Worm (Caenorhabditis elegans) whole organism, L2 larva: ENCODE measurements around the gene faah-2.

Experiments used
- C34F6.9 ChIP-seq: fragments of 150-350 bp; optimal IDR thresholded peaks from 2 replicates; lab custom pipeline; 2014; ENCODE audit warnings: missing biosample characterization, missing genetic modification characterization
- F13H6.1 ChIP-seq: sonication (generic microtip); optimal IDR thresholded peaks from 2 replicates; lab custom pipeline; 2016; ENCODE audit warnings: missing genetic modification characterization, missing compliant biosample characterization
- R02D3.7 ChIP-seq: fragments of 150-350 bp; optimal IDR thresholded peaks from 2 replicates; lab custom pipeline; 2014; ENCODE audit warnings: missing biosample characterization, missing genetic modification characterization
- Y55F3AM.14 ChIP-seq: fragments of 200-800 bp; sonication (Bioruptor generic); optimal IDR thresholded peaks from 2 replicates; lab custom pipeline; 2018; ENCODE audit warnings: mild to moderate bottlenecking, missing genetic modification characterization, missing compliant biosample characterization
- ZK546.5 ChIP-seq: sonication (generic microtip); optimal IDR thresholded peaks from 2 replicates; lab custom pipeline; 2017; ENCODE audit warnings: missing biosample characterization, missing genetic modification characterization
- alr-1 ChIP-seq: fragments of 150-350 bp; optimal IDR thresholded peaks from 2 replicates; lab custom pipeline; 2014; ENCODE audit warnings: missing biosample characterization, missing genetic modification characterization
- aly-2 ChIP-seq: fragments of 150-350 bp; optimal IDR thresholded peaks from 2 replicates; lab custom pipeline; 2014; ENCODE audit warnings: missing biosample characterization, missing genetic modification characterization
- ama-1 ChIP-seq: fragments of 150-350 bp; optimal IDR thresholded peaks from 2 replicates; lab custom pipeline; 2018; ENCODE audit warnings: inconsistent platforms
- blmp-1 ChIP-seq: sonication (generic microtip); optimal IDR thresholded peaks from 2 replicates; lab custom pipeline; 2017; ENCODE audit warnings: missing genetic modification characterization, mild to moderate bottlenecking, missing compliant biosample characterization, antibody characterized with exemption, moderate library complexity; ENCODE audit not compliant: insufficient read depth
- ceh-16 ChIP-seq: fragments of 150-350 bp; optimal IDR thresholded peaks from 2 replicates; lab custom pipeline; 2014; ENCODE audit warnings: missing biosample characterization, missing genetic modification characterization
- ceh-82 ChIP-seq: fragments of 150-350 bp; optimal IDR thresholded peaks from 2 replicates; lab custom pipeline; 2014; ENCODE audit warnings: missing biosample characterization, missing genetic modification characterization
- crh-2 ChIP-seq: sonication (generic microtip); optimal IDR thresholded peaks from 2 replicates; lab custom pipeline; 2017; ENCODE audit warnings: missing biosample characterization, missing genetic modification characterization
- dmd-4 ChIP-seq: sonication (generic microtip); optimal IDR thresholded peaks from 2 replicates; lab custom pipeline; 2017; ENCODE audit warnings: missing biosample characterization, missing genetic modification characterization
- egl-27 ChIP-seq: sonication (generic microtip); optimal IDR thresholded peaks from 3 replicates; lab custom pipeline; 2017; ENCODE audit warnings: missing biosample characterization, missing genetic modification reagents, missing genetic modification characterization
- elt-1 ChIP-seq: fragments of 150-350 bp; optimal IDR thresholded peaks from 2 replicates; lab custom pipeline; 2014; ENCODE audit warnings: missing biosample characterization, missing genetic modification characterization
- elt-3 ChIP-seq: sonication (generic microtip); optimal IDR thresholded peaks from 2 replicates; lab custom pipeline; 2017; ENCODE audit warnings: missing biosample characterization, missing genetic modification characterization
- fos-1 ChIP-seq: fragments of 150-350 bp; optimal IDR thresholded peaks from 2 replicates; lab custom pipeline; 2014; ENCODE audit warnings: missing biosample characterization, missing genetic modification characterization
- gmeb-1 ChIP-seq: fragments of 150-350 bp; optimal IDR thresholded peaks from 2 replicates; lab custom pipeline; 2014; ENCODE audit warnings: missing biosample characterization, missing genetic modification characterization
- lin-11 ChIP-seq: fragments of 150-350 bp; sonication (generic microtip); optimal IDR thresholded peaks from 2 replicates; lab custom pipeline; 2014; ENCODE audit warnings: missing biosample characterization, missing genetic modification characterization, inconsistent platforms, mixed read lengths
- lin-13 ChIP-seq: fragments of 150-350 bp; optimal IDR thresholded peaks from 2 replicates; lab custom pipeline; 2014; ENCODE audit warnings: missing biosample characterization, missing genetic modification reagents, missing genetic modification characterization
- lin-39 ChIP-seq: fragments of 150-350 bp; optimal IDR thresholded peaks from 2 replicates; lab custom pipeline; 2014; ENCODE audit warnings: missing biosample characterization, missing genetic modification reagents, missing genetic modification characterization
- lsy-2 ChIP-seq, 2 experiments: fragments of 150-350 bp in 1 of 2; sonication (generic microtip) in 1 of 2; optimal IDR thresholded peaks; 2 replicates each; lab custom pipeline; 2014 to 2017; ENCODE audit warnings: missing biosample characterization in 2 of 2, missing genetic modification characterization in 2 of 2
- mab-5 ChIP-seq: fragments of 150-350 bp; optimal IDR thresholded peaks from 2 replicates; lab custom pipeline; 2014; ENCODE audit warnings: missing biosample characterization, missing genetic modification characterization
- mbf-1 ChIP-seq: sonication (generic microtip); optimal IDR thresholded peaks from 2 replicates; lab custom pipeline; 2017; ENCODE audit warnings: missing biosample characterization, missing genetic modification characterization
- mdl-1 ChIP-seq, 2 experiments: fragments of 150-350 bp in 1 of 2; sonication (generic microtip) in 1 of 2; optimal IDR thresholded peaks; 2 replicates each; lab custom pipeline; 2017; ENCODE audit warnings: missing biosample characterization in 2 of 2, missing genetic modification characterization in 2 of 2
- nhr-10 ChIP-seq: sonication (generic microtip); optimal IDR thresholded peaks from 2 replicates; lab custom pipeline; 2017; ENCODE audit warnings: missing biosample characterization, missing genetic modification characterization
- nhr-11 ChIP-seq: fragments of 150-350 bp; optimal IDR thresholded peaks from 2 replicates; lab custom pipeline; 2014; ENCODE audit warnings: missing biosample characterization, missing genetic modification characterization
- nhr-12 ChIP-seq: fragments of 150-350 bp; optimal IDR thresholded peaks from 2 replicates; lab custom pipeline; 2014; ENCODE audit warnings: missing biosample characterization, missing genetic modification characterization
- nhr-129 ChIP-seq: fragments of 150-350 bp; optimal IDR thresholded peaks from 2 replicates; lab custom pipeline; 2014; ENCODE audit warnings: missing biosample characterization, missing genetic modification characterization
- nhr-21 ChIP-seq: fragments of 150-350 bp; optimal IDR thresholded peaks from 2 replicates; lab custom pipeline; 2014; ENCODE audit warnings: missing biosample characterization, missing genetic modification characterization
- nhr-23 ChIP-seq: fragments of 150-350 bp; optimal IDR thresholded peaks from 2 replicates; lab custom pipeline; 2014; ENCODE audit warnings: missing biosample characterization, missing genetic modification reagents, missing genetic modification characterization
- nhr-237 ChIP-seq: fragments of 150-350 bp; optimal IDR thresholded peaks from 2 replicates; lab custom pipeline; 2014; ENCODE audit warnings: missing biosample characterization, missing genetic modification characterization
- nhr-25 ChIP-seq: fragments of 150-350 bp; sonication (generic microtip); optimal IDR thresholded peaks from 3 replicates; lab custom pipeline; 2014; ENCODE audit warnings: missing biosample characterization, missing genetic modification characterization
- nhr-6 ChIP-seq: fragments of 150-350 bp; optimal IDR thresholded peaks from 2 replicates; lab custom pipeline; 2014; ENCODE audit warnings: missing biosample characterization, missing genetic modification characterization
- nhr-77 ChIP-seq: fragments of 150-350 bp; optimal IDR thresholded peaks from 2 replicates; lab custom pipeline; 2014; ENCODE audit warnings: missing biosample characterization, missing genetic modification characterization
- peb-1 ChIP-seq: fragments of 150-350 bp; optimal IDR thresholded peaks from 2 replicates; lab custom pipeline; 2014; ENCODE audit warnings: missing biosample characterization, missing genetic modification characterization
- sem-4 ChIP-seq: fragments of 150-350 bp; optimal IDR thresholded peaks from 2 replicates; lab custom pipeline; 2014; ENCODE audit warnings: missing biosample characterization, missing genetic modification reagents, missing genetic modification characterization
- skn-1 ChIP-seq: sonication (generic microtip); optimal IDR thresholded peaks from 2 replicates; lab custom pipeline; 2017; ENCODE audit warnings: missing biosample characterization, missing genetic modification characterization
- sma-3 ChIP-seq: sonication (generic microtip); optimal IDR thresholded peaks from 2 replicates; lab custom pipeline; 2016; ENCODE audit warnings: missing genetic modification reagents, missing genetic modification characterization, missing compliant biosample characterization
- sma-9 ChIP-seq, 2 experiments: fragments of 150-350 bp in 1 of 2; sonication (generic microtip) in 1 of 2; optimal IDR thresholded peaks; 2 replicates each; lab custom pipeline; 2014 to 2016; ENCODE audit warnings: missing genetic modification characterization in 2 of 2, mild to moderate bottlenecking in 1 of 2, missing biosample characterization in 1 of 2, missing compliant biosample characterization in 1 of 2, missing genetic modification reagents in 1 of 2, moderate library complexity in 1 of 2
- snpc-4 ChIP-seq: fragments of 150-350 bp; optimal IDR thresholded peaks from 2 replicates; lab custom pipeline; 2014; ENCODE audit warnings: missing biosample characterization, missing genetic modification characterization
- unc-39 ChIP-seq: fragments of 150-350 bp; optimal IDR thresholded peaks from 2 replicates; lab custom pipeline; 2014; ENCODE audit warnings: missing biosample characterization, missing genetic modification characterization
- unc-55 ChIP-seq: fragments of 150-350 bp; sonication (generic microtip); optimal IDR thresholded peaks from 3 replicates; lab custom pipeline; 2014; ENCODE audit warnings: missing biosample characterization, missing genetic modification reagents, missing genetic modification characterization
- unc-62 ChIP-seq: fragments of 150-350 bp; optimal IDR thresholded peaks from 2 replicates; lab custom pipeline; 2014; ENCODE audit warnings: missing biosample characterization, missing genetic modification reagents, missing genetic modification characterization
- zag-1 ChIP-seq: fragments of 150-350 bp; optimal IDR thresholded peaks from 2 replicates; lab custom pipeline; 2014; ENCODE audit warnings: missing biosample characterization, missing genetic modification characterization
- ztf-1 ChIP-seq: fragments of 200-800 bp; sonication (Bioruptor generic); conservative IDR thresholded peaks from 2 replicates; pipeline ENCODE4 v1.3.6; 2022; ENCODE audit warnings: missing genetic modification characterization, missing compliant biosample characterization
- ztf-11 ChIP-seq: sonication (generic microtip); optimal IDR thresholded peaks from 2 replicates; lab custom pipeline; 2017; ENCODE audit warnings: missing biosample characterization, missing genetic modification characterization
- ztf-4 ChIP-seq: fragments of 150-350 bp; optimal IDR thresholded peaks from 2 replicates; lab custom pipeline; 2014; ENCODE audit warnings: missing biosample characterization, missing genetic modification characterization

The faah-2 gene

ce11 chrIV:8130131-8130611, 22.1 kb upstream of the faah-2 start, which contains the start of the genes ndub-11 and moc-3:
Gene ndub-11 (minus strand): TSS chrIV:8130231.
Gene moc-3 (plus strand): TSS chrIV:8130561.
- TF ChIP-seq unc-55 (peak; percentile 29), C34F6.9 (tag; lab: Kevin White, UChicago) (peak; percentile 29), unc-62 (no peak), nhr-23 (tag; lab: Kevin White, UChicago) (no peak)

ce11 chrIV:8133536-8133935, 18.7 kb upstream of the faah-2 start, which contains the start of gene sph-1:
Gene sph-1 (minus strand): TSS chrIV:8133558.
- no peak for TF ChIP-seq unc-55
- TF ChIP-seq nhr-23 (tag; lab: Kevin White, UChicago) = no peak
- no peak for TF ChIP-seq skn-1
- TF ChIP-seq sma-9 (GFP tag; optimal IDR thresholded peaks at IDR 0.05; lab: Kevin White, UChicago) = peak; percentile 63
- no peak for TF ChIP-seq sma-9 (tag; optimal IDR thresholded peaks at IDR 0.05; lab: Kevin White, UChicago)
- TF ChIP-seq unc-39 = no peak
- TF ChIP-seq ztf-4 (tag; lab: Kevin White, UChicago) = peak; percentile 39
- no peak for TF ChIP-seq zag-1
- TF ChIP-seq lsy-2 (tag; optimal IDR thresholded peaks at IDR 0.05; lab: Kevin White, UChicago) = peak in 1 of 2 experiments; percentile 31
- TF ChIP-seq egl-27 (tag; lab: Kevin White, UChicago) = no peak
- no peak for TF ChIP-seq ama-1 (lab: Kevin White, UChicago)
- no peak for TF ChIP-seq ztf-1
- no peak for TF ChIP-seq nhr-6 (tag; lab: Kevin White, UChicago)
- TF ChIP-seq lin-11 (tag; lab: Kevin White, UChicago) = no peak
- TF ChIP-seq ceh-16 (tag; lab: Kevin White, UChicago) = no peak
- no peak for TF ChIP-seq ceh-82 (tag; lab: Kevin White, UChicago)
- no peak for TF ChIP-seq snpc-4
- TF ChIP-seq unc-62 = no peak
- TF ChIP-seq peb-1 (tag; lab: Kevin White, UChicago) = no peak
- TF ChIP-seq ZK546.5 (tag; lab: Kevin White, UChicago) = no peak
- peak; percentile 3 for TF ChIP-seq sma-3 (GFP tag; lab: Kevin White, UChicago)
- TF ChIP-seq nhr-21 (tag; lab: Kevin White, UChicago) = peak; percentile 51
- TF ChIP-seq elt-3 (tag; lab: Kevin White, UChicago) = no peak
- no peak for TF ChIP-seq nhr-12
- TF ChIP-seq nhr-129 = peak; percentile 65
- no peak for TF ChIP-seq sem-4
- peak; percentile 24 for TF ChIP-seq C34F6.9 (tag; lab: Kevin White, UChicago)
- TF ChIP-seq nhr-25 = peak; percentile 25
- no peak for TF ChIP-seq nhr-10 (tag; lab: Kevin White, UChicago)
- no peak for TF ChIP-seq R02D3.7
- TF ChIP-seq alr-1 (tag; lab: Kevin White, UChicago) = no peak
- no peak for TF ChIP-seq dmd-4 (tag; lab: Kevin White, UChicago)
- TF ChIP-seq lin-13 (GFP tag; lab: Kevin White, UChicago) = peak; percentile 14
- TF ChIP-seq F13H6.1 (tag; lab: Kevin White, UChicago) = peak; percentile 34
- TF ChIP-seq nhr-237 (tag; lab: Kevin White, UChicago) = no peak
- TF ChIP-seq aly-2 = no peak
- no peak for TF ChIP-seq ztf-11 (tag; lab: Kevin White, UChicago)
- peak; percentile 61 for TF ChIP-seq crh-2 (tag; lab: Kevin White, UChicago)
- no peak for TF ChIP-seq lin-39 (tag; lab: Kevin White, UChicago)
- no peak for TF ChIP-seq mdl-1 (tag; optimal IDR thresholded peaks at IDR 0.05; lab: Kevin White, UChicago)
- peak; percentile 95 for TF ChIP-seq fos-1 (tag; lab: Kevin White, UChicago)
- no peak for TF ChIP-seq elt-1 (tag; lab: Kevin White, UChicago)
- no peak for TF ChIP-seq nhr-77
- TF ChIP-seq mab-5 = no peak
- TF ChIP-seq gmeb-1 (tag; lab: Kevin White, UChicago) = peak; percentile 36
- no peak for TF ChIP-seq blmp-1
- no peak for TF ChIP-seq nhr-11 (tag; lab: Kevin White, UChicago)
- no peak for TF ChIP-seq Y55F3AM.14 (GFP tag; lab: Kevin White, UChicago)
- no peak for TF ChIP-seq mbf-1
